Worm (Caenorhabditis elegans) whole organism, L4/young adult: ENCODE measurements around the gene Y54G2A.72.

Experiments used
- W03F9.2 ChIP-seq: fragments of 150-350 bp; optimal IDR thresholded peaks from 2 replicates; lab custom pipeline; 2014; ENCODE audit warnings: missing biosample characterization, missing genetic modification characterization
- dao-5 ChIP-seq: sonication (generic microtip); optimal IDR thresholded peaks from 2 replicates; lab custom pipeline; 2016; ENCODE audit warnings: missing genotype, missing genetic modification characterization, moderate library complexity, missing compliant biosample characterization
- him-1 ChIP-seq: sonication (generic microtip); optimal IDR thresholded peaks from 2 replicates; lab custom pipeline; 2016; ENCODE audit warnings: missing genotype, missing genetic modification reagents, missing genetic modification characterization, missing compliant biosample characterization

Gene Y54G2A.72

ce11 chrIV:2820408-2820807 lies 42.5 kb downstream of the Y54G2A.72 start, which contains the start of gene Y54G2A.37:
Gene Y54G2A.37, plus strand, starts transcription at chrIV:2820708.
- TF ChIP-seq dao-5, result no peak
- no peak for TF ChIP-seq W03F9.2
- no peak for TF ChIP-seq him-1 (tag; lab: Kevin White, UChicago)

ce11 chrIV:2823446-2823845 lies 45.5 kb downstream of the Y54G2A.72 start, which contains the start of gene clec-80:
Gene clec-80, plus strand, starts transcription at chrIV:2823746.
- no peak for TF ChIP-seq him-1 (tag; lab: Kevin White, UChicago)
- no peak for TF ChIP-seq dao-5
- no peak for TF ChIP-seq W03F9.2

DNA sequence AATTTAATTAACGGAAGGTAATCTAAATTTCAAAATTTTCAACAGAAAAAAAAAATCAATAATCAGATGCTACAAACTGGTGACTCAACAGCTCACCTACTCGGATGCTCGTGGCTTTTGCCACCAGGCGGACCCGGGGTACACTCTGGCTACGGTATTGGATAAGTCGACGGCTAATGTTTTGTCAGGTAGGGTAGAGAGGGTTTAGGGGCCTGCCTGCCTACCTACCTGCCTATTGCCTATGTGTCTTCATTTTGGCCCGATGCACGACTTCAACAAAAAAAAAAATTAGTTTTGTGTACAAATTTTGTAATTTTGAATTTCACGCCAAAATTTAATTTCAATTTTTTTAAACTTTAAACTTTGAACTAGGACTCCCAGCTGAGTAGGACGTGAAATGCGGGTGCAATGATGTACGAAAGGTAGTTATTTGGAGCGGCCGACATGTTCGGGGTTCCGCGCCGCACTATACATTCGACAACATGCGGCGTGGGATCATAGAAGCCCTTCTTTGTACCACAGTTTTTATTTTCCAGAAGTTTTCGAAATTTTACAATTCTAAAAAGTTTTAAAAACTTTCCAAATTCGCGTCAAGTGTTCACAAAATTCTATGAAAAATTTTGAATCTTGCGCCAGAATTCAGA lies 47.6 kb downstream of the Y54G2A.72 start:
- TF ChIP-seq dao-5 (no peak), W03F9.2 (no peak)

ce11 chrIV:2826335-2826734 lies 48.4 kb downstream of the Y54G2A.72 start:
- TF ChIP-seq him-1 (tag; lab: Kevin White, UChicago), result no peak
- TF ChIP-seq W03F9.2, result no peak
- TF ChIP-seq dao-5, result no peak
